Fruit fly (Drosophila melanogaster) whole organism, embryonic: Measurements from ENCODE around the gene Mpcp2.

Experiments
- Asciz ChIP-seq: fragments of 200-800 bp; sonication (Bioruptor generic); optimal IDR thresholded peaks from 2 replicates; lab custom pipeline; 2017; ENCODE audit warnings: missing biosample characterization, mild to moderate bottlenecking, missing genetic modification characterization, missing genetic modification reagents
- Awh ChIP-seq: fragments of 200-800 bp; sonication (Bioruptor generic); IDR thresholded peaks from 2 replicates; pipeline ENCODE4, ENCODE4 v1.3.6; 2022; ENCODE audit warnings: missing biosample characterization, missing genetic modification characterization
- CG10267 ChIP-seq: fragments of 200-800 bp; sonication (Bioruptor generic); optimal IDR thresholded peaks from 2 replicates; lab custom pipeline; 2018; ENCODE audit warnings: missing biosample characterization, mild to moderate bottlenecking, missing genetic modification characterization, moderate library complexity
- CG10321 ChIP-seq: fragments of 200-800 bp; sonication (Bioruptor generic); IDR thresholded peaks from 2 replicates; pipeline ENCODE4 v1.3.6; 2022; ENCODE audit warnings: missing biosample characterization, missing genetic modification characterization
- CG10979 ChIP-seq: fragments of 200-800 bp; sonication (Bioruptor generic); optimal IDR thresholded peaks from 2 replicates; lab custom pipeline; 2018; ENCODE audit warnings: missing biosample characterization, mild to moderate bottlenecking, missing genetic modification characterization, moderate library complexity
- CG11247 ChIP-seq: fragments of 200-800 bp; sonication (Bioruptor generic); IDR thresholded peaks from 2 replicates; pipeline ENCODE4 v1.3.6; 2022; ENCODE audit warnings: missing biosample characterization, missing genetic modification characterization
- CG11696 ChIP-seq: fragments of 200-800 bp; sonication (Bioruptor generic); IDR thresholded peaks from 2 replicates; pipeline ENCODE4 v1.3.6; 2022; ENCODE audit warnings: missing biosample characterization, missing genetic modification characterization
- CG14710 ChIP-seq: fragments of 200-800 bp; sonication (Bioruptor generic); optimal IDR thresholded peaks from 3 replicates; lab custom pipeline; 2019; ENCODE audit warnings: missing biosample characterization, mild to moderate bottlenecking, missing genetic modification characterization, moderate library complexity
- CG17361 ChIP-seq: fragments of 200-800 bp; sonication (Bioruptor generic); IDR thresholded peaks from 3 replicates; pipeline ENCODE4 v1.3.6; 2022; ENCODE audit warnings: missing biosample characterization, missing genetic modification characterization
- CG18599 ChIP-seq: fragments of 200-800 bp; sonication (Bioruptor generic); optimal IDR thresholded peaks from 3 replicates; lab custom pipeline; 2017; ENCODE audit warnings: missing biosample characterization, missing genetic modification characterization, mild to moderate bottlenecking, moderate library complexity, missing genetic modification reagents
- CG2712 ChIP-seq: fragments of 200-800 bp; optimal IDR thresholded peaks from 3 replicates; lab custom pipeline; 2019; ENCODE audit warnings: missing biosample characterization, mild to moderate bottlenecking, missing genetic modification characterization, moderate library complexity
- CG31441 ChIP-seq: fragments of 200-800 bp; sonication (Bioruptor generic); IDR thresholded peaks from 2 replicates; pipeline ENCODE4 v1.3.6; 2022; ENCODE audit warnings: missing biosample characterization, missing genetic modification characterization
- CG5180 ChIP-seq: fragments of 200-800 bp; sonication (Bioruptor generic); optimal IDR thresholded peaks from 3 replicates; lab custom pipeline; 2017; ENCODE audit warnings: missing biosample characterization, missing genetic modification characterization, mild to moderate bottlenecking, moderate library complexity, missing genetic modification reagents
- CG6175 ChIP-seq: fragments of 200-800 bp; sonication (Bioruptor generic); IDR thresholded peaks from 3 replicates; pipeline ENCODE4 v1.3.6; 2022; ENCODE audit warnings: missing biosample characterization, missing genetic modification characterization
- Deaf1 ChIP-seq: fragments of 200-800 bp; optimal IDR thresholded peaks from 3 replicates; lab custom pipeline; 2019; ENCODE audit warnings: missing biosample characterization, mild to moderate bottlenecking, missing genetic modification characterization, moderate library complexity
- Dip3 ChIP-seq: fragments of 200-800 bp; sonication (Bioruptor generic); optimal IDR thresholded peaks from 3 replicates; lab custom pipeline; 2016; ENCODE audit warnings: missing biosample characterization, missing genetic modification characterization
- E2f1 ChIP-seq: fragments of 200-800 bp; sonication (Bioruptor generic); IDR thresholded peaks from 2 replicates; pipeline ENCODE4 v1.3.6; 2022; ENCODE audit warnings: missing biosample characterization, missing genetic modification characterization
- Ets65A ChIP-seq: fragments of 200-800 bp; sonication (Bioruptor generic); peaks from one replicate; lab custom pipeline; 2016; ENCODE audit warnings: missing biosample characterization, missing genetic modification characterization
- HLH3B ChIP-seq: fragments of 200-800 bp; sonication (Bioruptor generic); IDR thresholded peaks from 2 replicates; pipeline ENCODE4 v1.3.6; 2022; ENCODE audit warnings: missing biosample characterization, missing genetic modification characterization
- Hey ChIP-seq: fragments of 200-800 bp; sonication (Bioruptor generic); optimal IDR thresholded peaks from 3 replicates; lab custom pipeline; 2018; ENCODE audit warnings: missing biosample characterization, mild to moderate bottlenecking, missing genetic modification characterization
- HmgZ ChIP-seq: fragments of 200-800 bp; sonication (Bioruptor generic); optimal IDR thresholded peaks from 2 replicates; lab custom pipeline; 2018; ENCODE audit warnings: missing biosample characterization, mild to moderate bottlenecking, missing genetic modification characterization
- Hr39 ChIP-seq: fragments of >200 bp; optimal IDR thresholded peaks from 2 replicates; lab custom pipeline; 2017
- Neu2 ChIP-seq: fragments of 200-800 bp; sonication (Bioruptor generic); optimal IDR thresholded peaks from 3 replicates; lab custom pipeline; 2016; ENCODE audit warnings: missing biosample characterization, missing genetic modification characterization, borderline replicate concordance
- Oli ChIP-seq: fragments of 200-800 bp; sonication (Bioruptor generic); optimal IDR thresholded peaks from 2 replicates; lab custom pipeline; 2018; ENCODE audit warnings: missing biosample characterization, mild to moderate bottlenecking, missing genetic modification characterization, moderate library complexity
- Sin3A ChIP-seq: fragments of >200 bp; optimal IDR thresholded peaks from 2 replicates; lab custom pipeline; 2018
- Xrp1 ChIP-seq: fragments of 200-800 bp; sonication (Bioruptor generic); IDR thresholded peaks from 2 replicates; pipeline ENCODE4 v1.3.6; 2022; ENCODE audit warnings: missing biosample characterization, missing genetic modification characterization
- ash1 ChIP-seq: fragments of 200-800 bp; sonication (Bioruptor generic); optimal IDR thresholded peaks from 2 replicates; lab custom pipeline; 2018; ENCODE audit warnings: missing biosample characterization, mild to moderate bottlenecking, missing genetic modification characterization
- bsh ChIP-seq, 2 experiments: fragments of 200-800 bp; sonication (Bioruptor generic); optimal IDR thresholded peaks; 2 replicates each; lab custom pipeline; 2017 to 2018; ENCODE audit warnings: mild to moderate bottlenecking in 2 of 2, missing biosample characterization in 2 of 2, missing genetic modification characterization in 2 of 2, moderate library complexity in 1 of 2
- corto ChIP-seq: fragments of 200-800 bp; sonication (Bioruptor generic); optimal IDR thresholded peaks from 2 replicates; lab custom pipeline; 2016; ENCODE audit warnings: missing biosample characterization, mild to moderate bottlenecking, missing genetic modification characterization, moderate library complexity
- dysf ChIP-seq: fragments of 200-800 bp; sonication (Bioruptor generic); IDR thresholded peaks from 3 replicates; pipeline ENCODE4 v1.3.6; 2022; ENCODE audit warnings: missing biosample characterization, missing genetic modification characterization
- gce ChIP-seq: fragments of 200-800 bp; sonication (Bioruptor generic); IDR thresholded peaks from 3 replicates; pipeline ENCODE4 v1.3.6; 2022; ENCODE audit warnings: missing biosample characterization, missing genetic modification characterization
- grau ChIP-seq: fragments of 200-800 bp; optimal IDR thresholded peaks from 3 replicates; lab custom pipeline; 2019; ENCODE audit warnings: missing biosample characterization, mild to moderate bottlenecking, missing genetic modification characterization, moderate library complexity
- ind ChIP-seq: fragments of 200-800 bp; sonication (Bioruptor generic); optimal IDR thresholded peaks from 3 replicates; lab custom pipeline; 2016; ENCODE audit warnings: missing biosample characterization, missing genetic modification characterization
- jing ChIP-seq: fragments of 200-800 bp; sonication (Bioruptor generic); optimal IDR thresholded peaks from 2 replicates; lab custom pipeline; 2018; ENCODE audit warnings: missing biosample characterization, mild to moderate bottlenecking, missing genetic modification characterization
- lola ChIP-seq, 3 experiments: fragments of >200 bp in 2 of 3; fragments of 200-800 bp in 1 of 3; sonication (Bioruptor generic) in 1 of 3; optimal IDR thresholded peaks; 2 replicates each; lab custom pipeline; 2017 to 2019; ENCODE audit warnings: missing biosample characterization in 3 of 3, missing genetic modification characterization in 3 of 3, mild to moderate bottlenecking in 1 of 3, moderate library complexity in 1 of 3
- pan ChIP-seq, 4 experiments: fragments of >200 bp in 3 of 4; fragments of 200-800 bp in 1 of 4; sonication (Bioruptor generic) in 1 of 4; optimal IDR thresholded peaks in 3 of 4; IDR thresholded peaks in 1 of 4; 2 replicates each; pipeline versions ENCODE4 v1.3.6 to Lab custom; 2017 to 2022; ENCODE audit warnings: missing biosample characterization in 2 of 4, missing genetic modification characterization in 2 of 4, mixed read lengths in 1 of 4
- pho ChIP-seq: fragments of 200-800 bp; sonication (Bioruptor generic); optimal IDR thresholded peaks from 2 replicates; lab custom pipeline; 2016; ENCODE audit warnings: missing biosample characterization, missing genetic modification characterization
- prd ChIP-seq, 3 experiments: fragments of >200 bp in 2 of 3; fragments of 200-800 bp in 1 of 3; sonication (Bioruptor generic) in 1 of 3; optimal IDR thresholded peaks in 2 of 3; IDR thresholded peaks in 1 of 3; 2 replicates in 2 of 3; 3 replicates in 1 of 3; pipeline versions ENCODE4 v1.3.6 to Lab custom; 2017 to 2022; ENCODE audit warnings: missing biosample characterization in 1 of 3, missing genetic modification characterization in 1 of 3
- row ChIP-seq: fragments of 200-800 bp; sonication (Bioruptor generic); IDR thresholded peaks from 3 replicates; pipeline ENCODE4 v1.3.6; 2022; ENCODE audit warnings: missing biosample characterization, missing genetic modification characterization
- sc ChIP-seq, 3 experiments: fragments of >200 bp in 2 of 3; fragments of 200-800 bp in 1 of 3; sonication (Bioruptor generic) in 1 of 3; optimal IDR thresholded peaks; 2 replicates in 2 of 3; 3 replicates in 1 of 3; lab custom pipeline; 2017; ENCODE audit warnings: mild to moderate bottlenecking in 1 of 3, missing biosample characterization in 1 of 3, missing genetic modification characterization in 1 of 3, missing genetic modification reagents in 1 of 3
- slbo ChIP-seq: fragments of 200-800 bp; sonication (Bioruptor generic); IDR thresholded peaks from 2 replicates; pipeline ENCODE4 v1.3.6; 2022; ENCODE audit warnings: missing biosample characterization, missing genetic modification characterization
- tap ChIP-seq: fragments of 200-800 bp; optimal IDR thresholded peaks from 3 replicates; lab custom pipeline; 2019; ENCODE audit warnings: missing biosample characterization, mild to moderate bottlenecking, missing genetic modification characterization, moderate library complexity
- trh ChIP-seq: fragments of 200-800 bp; sonication (Bioruptor generic); optimal IDR thresholded peaks from 2 replicates; lab custom pipeline; 2016; ENCODE audit warnings: missing biosample characterization, missing genetic modification characterization
- unpg ChIP-seq: fragments of 200-800 bp; sonication (Bioruptor generic); optimal IDR thresholded peaks from 3 replicates; lab custom pipeline; 2018; ENCODE audit warnings: missing biosample characterization, mild to moderate bottlenecking, missing genetic modification characterization, moderate library complexity

Mpcp2 gene

DNA sequence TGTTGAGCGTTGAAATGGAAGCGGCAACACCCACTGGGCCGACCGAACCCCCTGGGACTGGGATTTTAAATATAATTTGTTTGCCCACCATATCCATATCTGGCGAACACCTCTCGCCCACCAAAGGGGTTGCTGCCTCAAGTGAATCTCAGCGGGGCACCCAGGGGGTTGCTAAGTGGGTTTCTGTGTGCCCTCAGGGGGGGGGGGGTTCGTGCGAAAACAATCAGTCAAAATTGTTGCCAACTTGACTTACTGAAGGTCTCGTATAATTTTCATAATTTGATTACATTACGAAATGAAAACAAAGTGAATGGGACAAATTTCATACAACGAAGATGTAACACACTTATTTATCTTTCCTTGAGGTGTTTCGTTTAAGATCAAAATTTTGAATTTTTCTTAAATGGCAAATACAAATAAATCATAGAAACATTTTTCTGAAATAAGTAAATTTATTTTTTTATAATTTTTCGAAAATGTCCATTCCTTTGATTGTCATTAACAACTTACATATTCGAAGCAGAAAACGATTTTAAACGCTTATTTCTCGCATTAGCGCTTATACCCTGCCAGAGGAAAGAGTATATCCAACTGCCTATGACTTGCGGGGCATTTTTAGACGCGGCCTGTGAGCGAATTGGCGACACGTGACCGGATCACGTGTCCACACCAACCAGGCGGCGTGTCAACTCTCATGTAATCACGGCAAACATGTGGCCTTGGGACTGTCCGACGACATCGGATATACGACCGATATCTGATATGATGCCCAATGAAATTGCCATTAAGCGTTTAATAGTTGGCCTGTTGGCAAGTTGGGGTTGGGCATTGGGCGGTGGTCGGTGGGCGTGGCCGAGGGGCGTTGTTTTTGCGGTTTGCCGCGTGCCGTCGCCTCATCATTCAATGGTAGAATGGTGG lies 32.4 kb downstream of the Mpcp2 start (continued):
- no peak for TF ChIP-seq Asciz (GFP tag; lab: Kevin White, UChicago)
- TF ChIP-seq Hey (tag; lab: Kevin White, UChicago): peak; percentile 97
- no peak for TF ChIP-seq CG10267 (tag; lab: Kevin White, UChicago)
- TF ChIP-seq Oli (tag; lab: Kevin White, UChicago): no peak
- no peak for TF ChIP-seq Deaf1
- no peak for TF ChIP-seq CG11696 (GFP tag; lab: Robert Waterston, UW)
- TF ChIP-seq CG14710 (tag; lab: Kevin White, UChicago): peak; percentile 7

DNA sequence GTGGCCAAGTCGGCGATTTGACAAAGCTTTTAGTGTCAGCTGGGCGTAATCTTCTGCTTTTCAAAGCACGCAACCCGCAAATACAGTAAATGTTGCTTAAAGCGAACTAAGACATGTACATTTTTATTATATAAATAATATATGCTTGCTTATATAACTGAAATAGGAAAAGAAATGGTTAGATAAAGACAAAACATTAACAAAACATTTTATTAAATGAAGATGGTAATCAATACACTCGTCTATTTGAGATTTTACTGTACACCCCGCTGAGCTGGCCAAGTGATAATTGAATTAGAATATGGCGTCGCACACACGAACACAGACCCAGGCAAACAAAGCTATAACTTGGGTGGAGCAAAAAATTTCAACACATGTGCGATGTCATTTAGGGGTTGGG lies 37.2 kb downstream of the Mpcp2 start:
- 0 out of 3 replicates have a peak, but pooled peaks have one; percentile 17 for TF ChIP-seq gce (GFP tag; lab: Robert Waterston, UW)
- no peak for TF ChIP-seq pho (GFP tag; lab: Kevin White, UChicago)
- no peak for TF ChIP-seq CG11247
- peak in 1 of 3 experiments; percentile 8 for TF ChIP-seq lola (GFP tag; optimal IDR thresholded peaks at IDR 0.05; lab: Kevin White, UChicago)
- TF ChIP-seq sc (optimal IDR thresholded peaks at IDR 0.05; lab: Kevin White, UChicago): no peak
- no peak for TF ChIP-seq sc (GFP tag; optimal IDR thresholded peaks at IDR 0.05; lab: Kevin White, UChicago)
- no peak for TF ChIP-seq ash1 (GFP tag; lab: Kevin White, UChicago)
- TF ChIP-seq CG31441 (GFP tag; lab: Robert Waterston, UW): peak; percentile 42; the same call in 1 of the 2 replicates
- peak; percentile 4 for TF ChIP-seq unpg
- no peak for TF ChIP-seq Neu2 (GFP tag; lab: Kevin White, UChicago)
- peak in 1 of 2 experiments; percentile 65 for TF ChIP-seq bsh (GFP tag; optimal IDR thresholded peaks at IDR 0.05; lab: Kevin White, UChicago)
- TF ChIP-seq Hr39 (lab: Kevin White, UChicago): no peak
- peak; percentile 49; the same call in 2 of the 3 replicates for TF ChIP-seq dysf (GFP tag; lab: Robert Waterston, UW)
- no peak for TF ChIP-seq Deaf1
- peak; percentile 28 for TF ChIP-seq CG10979
- TF ChIP-seq CG5180 (GFP tag; lab: Kevin White, UChicago): no peak
- no peak for TF ChIP-seq Dip3
- TF ChIP-seq Awh (GFP tag; lab: Robert Waterston, UW): 0 out of 2 replicates have a peak, but pooled peaks have one; percentile 29
- TF ChIP-seq HLH3B: peak; percentile 45; the same call in 1 of the 2 replicates
- TF ChIP-seq Xrp1 (GFP tag; lab: Robert Waterston, UW): peak; percentile 63
- 0 out of 2 replicates have a peak, but pooled peaks have one; percentile 13 for TF ChIP-seq E2f1 (GFP tag; lab: Robert Waterston, UW)
- no peak for TF ChIP-seq Sin3A (lab: Kevin White, UChicago)
- TF ChIP-seq trh (GFP tag; lab: Kevin White, UChicago): no peak
- TF ChIP-seq CG18599 (GFP tag; lab: Kevin White, UChicago): peak; percentile 16
- no peak for TF ChIP-seq jing
- no peak for TF ChIP-seq pan (optimal IDR thresholded peaks at IDR 0.05; lab: Kevin White, UChicago)
- peak in 1 of 2 experiments; percentile 20 for TF ChIP-seq pan (GFP tag; optimal IDR thresholded peaks at IDR 0.05 in 1 of 2, IDR thresholded peaks at IDR 0.05 in 1 of 2)
- TF ChIP-seq prd (optimal IDR thresholded peaks at IDR 0.05; lab: Kevin White, UChicago): no peak
- TF ChIP-seq prd (GFP tag; IDR thresholded peaks at IDR 0.05; lab: Robert Waterston, UW): peak; percentile 56; the same call in 1 of the 3 replicates
- 0 out of 3 replicates have a peak, but pooled peaks have one; percentile 29 for TF ChIP-seq CG17361 (GFP tag; lab: Robert Waterston, UW)
- peak; percentile 84 for TF ChIP-seq grau (tag; lab: Kevin White, UChicago)
- TF ChIP-seq Oli (tag; lab: Kevin White, UChicago): peak; percentile 10
- no peak for TF ChIP-seq HmgZ (tag; lab: Kevin White, UChicago)
- peak; percentile 25 for TF ChIP-seq CG14710 (tag; lab: Kevin White, UChicago)
- peak; percentile 63 for TF ChIP-seq row (GFP tag; lab: Robert Waterston, UW)
- TF ChIP-seq Ets65A: peak; percentile 90
- no peak for TF ChIP-seq corto
- TF ChIP-seq CG10321 (GFP tag; lab: Robert Waterston, UW): no peak
- TF ChIP-seq tap: peak; percentile 42
- TF ChIP-seq CG6175 (GFP tag; lab: Robert Waterston, UW): no peak
- peak; percentile 4 for TF ChIP-seq ind (GFP tag; lab: Kevin White, UChicago)
- TF ChIP-seq slbo (GFP tag; lab: Robert Waterston, UW): peak; percentile 26; the same call in 1 of the 2 replicates
- peak; percentile 55 for TF ChIP-seq CG2712 (tag; lab: Kevin White, UChicago)
